Fruit fly (Drosophila melanogaster) whole organism, adult: ENCODE results near the gene Smvt.

Experiments
- CG1620 ChIP-seq: fragments of 200-800 bp; sonication (Bioruptor generic); optimal IDR thresholded peaks from 2 replicates; lab custom pipeline; 2016; ENCODE audit warnings: missing biosample characterization, missing genetic modification characterization
- CG33017 ChIP-seq: fragments of 200-800 bp; sonication (Bioruptor generic); optimal IDR thresholded peaks from 2 replicates; lab custom pipeline; 2018; ENCODE audit warnings: missing biosample characterization, mild to moderate bottlenecking, missing genetic modification characterization, moderate library complexity
- CG5204 ChIP-seq: fragments of 200-800 bp; sonication (Bioruptor generic); optimal IDR thresholded peaks from 2 replicates; lab custom pipeline; 2016; ENCODE audit warnings: missing biosample characterization, missing genetic modification characterization
- CG7101 ChIP-seq: fragments of 200-800 bp; sonication (Bioruptor generic); optimal IDR thresholded peaks from 2 replicates; lab custom pipeline; 2018; ENCODE audit warnings: missing biosample characterization, mild to moderate bottlenecking, missing genetic modification characterization, moderate library complexity
- Crg-1 ChIP-seq: fragments of 200-800 bp; sonication (Bioruptor generic); optimal IDR thresholded peaks from 2 replicates; lab custom pipeline; 2016; ENCODE audit warnings: missing biosample characterization, missing genetic modification characterization
- bab1 ChIP-seq: fragments of 200-800 bp; sonication (Bioruptor generic); optimal IDR thresholded peaks from 3 replicates; lab custom pipeline; 2019; ENCODE audit warnings: missing biosample characterization, mild to moderate bottlenecking, missing genetic modification characterization, moderate library complexity
- cnc ChIP-seq, 2 experiments: fragments of >200 bp; optimal IDR thresholded peaks; 2 replicates each; lab custom pipeline; 2017
- kay ChIP-seq: fragments of 200-800 bp; sonication (Bioruptor generic); peaks from one replicate; lab custom pipeline; 2016; ENCODE audit warnings: missing biosample characterization, missing genetic modification characterization, borderline replicate concordance
- ovo ChIP-seq: fragments of 200-800 bp; sonication (Bioruptor generic); optimal IDR thresholded peaks from 2 replicates; lab custom pipeline; 2016; ENCODE audit warnings: missing biosample characterization, missing genetic modification characterization
- tj ChIP-seq: fragments of 200-800 bp; sonication (Bioruptor generic); optimal IDR thresholded peaks from 3 replicates; lab custom pipeline; 2017; ENCODE audit warnings: missing biosample characterization, mild to moderate bottlenecking, missing genetic modification characterization, moderate library complexity
- toe ChIP-seq: fragments of 200-800 bp; sonication (Bioruptor generic); optimal IDR thresholded peaks from 2 replicates; lab custom pipeline; 2016; ENCODE audit warnings: missing biosample characterization, missing genetic modification characterization

DNA sequence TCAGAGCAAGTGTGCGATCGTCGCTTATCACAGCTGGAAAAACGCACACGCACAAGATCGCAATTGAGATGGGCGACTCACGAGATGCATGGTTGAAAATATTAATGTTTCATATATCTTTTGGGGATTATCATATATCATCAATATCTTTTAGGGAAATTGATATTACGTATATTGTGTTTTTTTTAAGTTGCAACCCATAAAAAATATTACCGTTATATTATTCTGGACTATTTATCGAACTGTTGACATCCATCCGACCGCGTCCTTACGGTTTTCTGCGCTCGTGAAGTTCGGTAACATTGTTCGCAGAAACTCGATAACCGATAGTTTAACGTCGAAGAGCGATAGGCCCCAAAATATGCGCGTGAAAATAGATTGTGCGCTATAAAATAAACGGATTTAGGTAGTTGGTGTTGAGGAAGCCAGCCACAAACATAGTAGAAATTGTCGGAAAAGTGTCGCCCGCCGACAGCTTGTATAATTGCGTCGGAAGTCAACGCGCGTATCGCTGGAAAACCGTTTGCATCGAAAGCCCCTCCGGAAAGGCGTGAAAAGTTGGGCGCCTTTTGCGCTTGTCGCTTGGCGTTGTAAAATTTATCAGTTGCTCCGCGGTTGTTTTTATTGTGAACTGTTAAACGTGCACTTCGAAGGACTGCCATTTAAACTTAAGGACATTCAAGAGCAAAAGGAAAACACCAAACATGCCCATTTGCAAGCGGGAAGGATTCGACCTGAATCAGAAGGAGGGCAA is 32.5 kb upstream of the Smvt start, which contains the start of the genes Mccc1 and Acf:
- TF ChIP-seq CG7101 (tag; lab: Kevin White, UChicago) (peak; percentile 34), CG33017 (no peak), ovo (GFP tag; lab: Kevin White, UChicago) (peak; percentile 89), kay (GFP tag; lab: Kevin White, UChicago) (no peak), toe (GFP tag; lab: Kevin White, UChicago) (no peak), CG5204 (GFP tag; lab: Kevin White, UChicago) (peak; percentile 33), CG1620 (GFP tag; lab: Kevin White, UChicago) (peak; percentile 32), Crg-1 (GFP tag; lab: Kevin White, UChicago) (peak; percentile 69), bab1 (GFP tag; lab: Kevin White, UChicago) (peak; percentile 59), cnc (optimal IDR thresholded peaks at IDR 0.05; lab: Kevin White, UChicago) (no peak), tj (GFP tag; lab: Kevin White, UChicago) (peak; percentile 35)
